Worm (Caenorhabditis elegans): ENCODE measurements around the gene T27E7.5.

DNA sequence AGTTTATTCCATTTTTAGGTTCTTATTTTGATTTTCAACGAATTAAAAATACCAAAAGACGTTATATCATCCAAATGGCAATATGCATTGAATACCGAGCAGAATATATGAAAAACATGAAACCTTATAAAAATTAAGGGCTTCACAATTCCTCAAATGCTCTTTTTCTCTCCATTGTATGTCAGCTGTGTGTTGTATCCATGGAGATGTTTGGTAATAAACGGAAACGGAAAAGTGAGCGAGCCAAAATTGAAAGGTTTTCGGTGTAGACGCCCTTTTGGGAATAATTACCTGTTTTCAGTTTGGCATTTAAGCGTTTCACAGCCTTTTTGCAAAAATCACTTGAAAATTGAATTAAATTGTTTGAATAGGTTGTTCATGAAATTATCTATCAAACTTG, 20.7 kb downstream of the T27E7.5 start:
- no peak for TF ChIP-seq nhr-11 (tag; optimal IDR thresholded peaks at IDR 0.05)
- no peak for TF ChIP-seq jun-1 (tag; optimal IDR thresholded peaks at IDR 0.05)
- no peak for TF ChIP-seq ama-1 (optimal IDR thresholded peaks at IDR 0.05)
